Fruit fly (Drosophila melanogaster) whole organism, prepupa: ENCODE measurements around the gene CG14322.

ENCODE experiments used
- Blimp-1 ChIP-seq: fragments of 200-800 bp; sonication (Bioruptor generic); optimal IDR thresholded peaks from 3 replicates; lab custom pipeline; 2017; ENCODE audit warnings: missing biosample characterization, missing genetic modification characterization, mild to moderate bottlenecking, moderate library complexity, missing genetic modification reagents
- CG11294 ChIP-seq: fragments of 200-800 bp; sonication (Bioruptor generic); IDR thresholded peaks from 2 replicates; pipeline ENCODE4 v1.3.6; 2022; ENCODE audit warnings: missing biosample characterization, missing genetic modification characterization
- CG11762 ChIP-seq: fragments of 200-800 bp; sonication (Bioruptor generic); optimal IDR thresholded peaks from 3 replicates; lab custom pipeline; 2016; ENCODE audit warnings: missing biosample characterization, missing genetic modification characterization; ENCODE audit not compliant: insufficient read depth
- CG15336 ChIP-seq: fragments of 200-800 bp; sonication (Bioruptor generic); IDR thresholded peaks from 2 replicates; pipeline ENCODE4 v1.3.6; 2022; ENCODE audit warnings: missing biosample characterization, missing genetic modification characterization
- CG1621 ChIP-seq: fragments of 200-800 bp; sonication (Bioruptor generic); optimal IDR thresholded peaks from 3 replicates; lab custom pipeline; 2018; ENCODE audit warnings: missing biosample characterization, mild to moderate bottlenecking, missing genetic modification characterization
- CG16779 ChIP-seq: fragments of 200-800 bp; sonication (Bioruptor generic); optimal IDR thresholded peaks from 3 replicates; lab custom pipeline; 2017; ENCODE audit warnings: missing biosample characterization, mild to moderate bottlenecking, missing genetic modification characterization
- CG3032 ChIP-seq: fragments of 200-800 bp; optimal IDR thresholded peaks from 2 replicates; lab custom pipeline; 2019; ENCODE audit warnings: missing biosample characterization, mild to moderate bottlenecking, missing genetic modification characterization, moderate library complexity
- CG31627 ChIP-seq: fragments of 200-800 bp; sonication (Bioruptor generic); optimal IDR thresholded peaks from 3 replicates; lab custom pipeline; 2016; ENCODE audit warnings: missing biosample characterization, missing genetic modification characterization
- CG32006 ChIP-seq: fragments of 200-800 bp; sonication (Bioruptor generic); optimal IDR thresholded peaks from 3 replicates; lab custom pipeline; 2017; ENCODE audit warnings: missing biosample characterization, mild to moderate bottlenecking, missing genetic modification characterization
- CG34406 ChIP-seq: fragments of 200-800 bp; sonication (Bioruptor generic); optimal IDR thresholded peaks from 3 replicates; lab custom pipeline; 2016; ENCODE audit warnings: missing biosample characterization, missing genetic modification characterization
- CG3919 ChIP-seq: fragments of 200-800 bp; sonication (Bioruptor generic); optimal IDR thresholded peaks from 3 replicates; lab custom pipeline; 2016; ENCODE audit warnings: missing biosample characterization, missing genetic modification characterization
- CG6163 ChIP-seq: fragments of 200-800 bp; sonication (Bioruptor generic); IDR thresholded peaks from 3 replicates; pipeline ENCODE4 v1.3.6; 2022; ENCODE audit warnings: missing biosample characterization, missing genetic modification characterization
- CG6792 ChIP-seq: fragments of 200-800 bp; sonication (Bioruptor generic); optimal IDR thresholded peaks from 3 replicates; lab custom pipeline; 2016; ENCODE audit warnings: missing biosample characterization, missing genetic modification characterization
- CG6854 ChIP-seq: fragments of 200-800 bp; sonication (Bioruptor generic); optimal IDR thresholded peaks from 2 replicates; lab custom pipeline; 2017; ENCODE audit warnings: missing biosample characterization, mild to moderate bottlenecking, missing genetic modification characterization
- CG7368 ChIP-seq: fragments of 200-800 bp; sonication (Bioruptor generic); optimal IDR thresholded peaks from 3 replicates; lab custom pipeline; 2016; ENCODE audit warnings: missing biosample characterization, missing genetic modification characterization
- CG8119 ChIP-seq: fragments of 200-800 bp; sonication (Bioruptor generic); IDR thresholded peaks from 3 replicates; pipeline ENCODE4 v1.3.6; 2022; ENCODE audit warnings: missing biosample characterization, missing genetic modification characterization
- CG8319 ChIP-seq: fragments of 200-800 bp; sonication (Bioruptor generic); optimal IDR thresholded peaks from 3 replicates; lab custom pipeline; 2016; ENCODE audit warnings: missing biosample characterization, missing genetic modification characterization
- CG8632 ChIP-seq: fragments of 200-800 bp; sonication (Bioruptor generic); optimal IDR thresholded peaks from 3 replicates; lab custom pipeline; 2016; ENCODE audit warnings: missing biosample characterization, missing genetic modification characterization
- CG9139 ChIP-seq: fragments of 200-800 bp; sonication (Bioruptor generic); optimal IDR thresholded peaks from 3 replicates; lab custom pipeline; 2017; ENCODE audit warnings: missing biosample characterization, mild to moderate bottlenecking, missing genetic modification characterization
- Eip75B ChIP-seq: fragments of 200-800 bp; sonication (Bioruptor generic); optimal IDR thresholded peaks from 3 replicates; lab custom pipeline; 2016; ENCODE audit warnings: missing biosample characterization, missing genetic modification characterization
- Eip78C ChIP-seq: fragments of 200-800 bp; sonication (Bioruptor generic); peaks from one replicate; lab custom pipeline; 2016; ENCODE audit warnings: missing biosample characterization, missing genetic modification characterization
- Eip93F ChIP-seq: fragments of 200-800 bp; sonication (Bioruptor generic); optimal IDR thresholded peaks from 2 replicates; lab custom pipeline; 2016; ENCODE audit warnings: missing biosample characterization, mild to moderate bottlenecking, missing genetic modification characterization
- Ets21C ChIP-seq: fragments of 200-800 bp; sonication (Bioruptor generic); optimal IDR thresholded peaks from 3 replicates; lab custom pipeline; 2016; ENCODE audit warnings: missing biosample characterization, missing genetic modification characterization
- Ets96B ChIP-seq: fragments of 200-800 bp; optimal IDR thresholded peaks from 2 replicates; lab custom pipeline; 2019; ENCODE audit warnings: missing biosample characterization, mild to moderate bottlenecking, missing genetic modification characterization, moderate library complexity
- Gug ChIP-seq: fragments of 200-800 bp; sonication (Bioruptor generic); IDR thresholded peaks from 2 replicates; pipeline ENCODE4 v1.3.6; 2022; ENCODE audit warnings: missing biosample characterization, missing genetic modification characterization
- Hr38 ChIP-seq: sonication (Bioruptor generic); optimal IDR thresholded peaks from 2 replicates; lab custom pipeline; 2016; ENCODE audit warnings: missing biosample characterization, missing genetic modification characterization
- Hr39 ChIP-seq: fragments of 200-800 bp; sonication (Bioruptor generic); optimal IDR thresholded peaks from 2 replicates; lab custom pipeline; 2016; ENCODE audit warnings: missing biosample characterization, missing genetic modification characterization
- Hr4 ChIP-seq: fragments of 200-800 bp; sonication (Bioruptor generic); optimal IDR thresholded peaks from 3 replicates; lab custom pipeline; 2016; ENCODE audit warnings: missing biosample characterization, missing genetic modification characterization
- Lpt ChIP-seq: fragments of 200-800 bp; sonication (Bioruptor generic); optimal IDR thresholded peaks from 3 replicates; lab custom pipeline; 2016; ENCODE audit warnings: missing biosample characterization, missing genetic modification characterization
- Met ChIP-seq: fragments of 200-800 bp; sonication (Bioruptor generic); optimal IDR thresholded peaks from 3 replicates; lab custom pipeline; 2016; ENCODE audit warnings: missing biosample characterization, missing genetic modification characterization
- OdsH ChIP-seq: fragments of 200-800 bp; sonication (Bioruptor generic); optimal IDR thresholded peaks from 3 replicates; lab custom pipeline; 2016; ENCODE audit warnings: missing biosample characterization, missing genetic modification characterization
- Smox ChIP-seq: fragments of 200-800 bp; sonication (Bioruptor generic); optimal IDR thresholded peaks from 3 replicates; lab custom pipeline; 2016; ENCODE audit warnings: missing biosample characterization, missing genetic modification characterization
- Sox102F ChIP-seq: fragments of 200-800 bp; sonication (Bioruptor generic); optimal IDR thresholded peaks from 2 replicates; lab custom pipeline; 2016; ENCODE audit warnings: missing biosample characterization, mild to moderate bottlenecking, missing genetic modification characterization
- Sox14 ChIP-seq: fragments of 200-800 bp; sonication (Bioruptor generic); optimal IDR thresholded peaks from 3 replicates; lab custom pipeline; 2016; ENCODE audit warnings: missing biosample characterization, missing genetic modification characterization
- Sox15 ChIP-seq: fragments of 200-800 bp; sonication (Bioruptor generic); optimal IDR thresholded peaks from 3 replicates; lab custom pipeline; 2016; ENCODE audit warnings: missing biosample characterization, missing genetic modification characterization
- achi ChIP-seq: fragments of 200-800 bp; sonication (Bioruptor generic); optimal IDR thresholded peaks from 3 replicates; lab custom pipeline; 2016; ENCODE audit warnings: missing biosample characterization, missing genetic modification characterization
- cyc ChIP-seq: fragments of 200-800 bp; sonication (Bioruptor generic); optimal IDR thresholded peaks from 3 replicates; lab custom pipeline; 2016; ENCODE audit warnings: missing biosample characterization, missing genetic modification characterization
- dac ChIP-seq: fragments of 200-800 bp; sonication (Bioruptor generic); optimal IDR thresholded peaks from 2 replicates; lab custom pipeline; 2017; ENCODE audit warnings: missing biosample characterization, mild to moderate bottlenecking, missing genetic modification characterization
- dsx ChIP-seq: fragments of 200-800 bp; optimal IDR thresholded peaks from 3 replicates; lab custom pipeline; 2019; ENCODE audit warnings: missing biosample characterization, mild to moderate bottlenecking, missing genetic modification characterization, moderate library complexity; ENCODE audit not compliant: poor library complexity, severe bottlenecking
- eg ChIP-seq: fragments of 200-800 bp; sonication (Bioruptor generic); IDR thresholded peaks from 3 replicates; pipeline ENCODE4 v1.3.6; 2022; ENCODE audit warnings: missing biosample characterization, missing genetic modification characterization
- esn ChIP-seq: fragments of 200-800 bp; sonication (Bioruptor generic); optimal IDR thresholded peaks from 2 replicates; lab custom pipeline; 2016; ENCODE audit warnings: missing biosample characterization, mild to moderate bottlenecking, missing genetic modification characterization, moderate library complexity
- fd85E ChIP-seq: fragments of 200-800 bp; sonication (Bioruptor generic); optimal IDR thresholded peaks from 3 replicates; lab custom pipeline; 2016; ENCODE audit warnings: missing biosample characterization, missing genetic modification characterization
- fkh ChIP-seq: fragments of 200-800 bp; sonication (Bioruptor generic); optimal IDR thresholded peaks from 3 replicates; lab custom pipeline; 2017; ENCODE audit warnings: missing biosample characterization, mild to moderate bottlenecking, missing genetic modification characterization, moderate library complexity
- lz ChIP-seq: fragments of 200-800 bp; sonication (Bioruptor generic); optimal IDR thresholded peaks from 3 replicates; lab custom pipeline; 2016; ENCODE audit warnings: missing biosample characterization, missing genetic modification characterization
- net ChIP-seq: fragments of 200-800 bp; sonication (Bioruptor generic); optimal IDR thresholded peaks from 3 replicates; lab custom pipeline; 2016; ENCODE audit warnings: missing biosample characterization, missing genetic modification characterization
- pdm3 ChIP-seq: fragments of 200-800 bp; sonication (Bioruptor generic); optimal IDR thresholded peaks from 3 replicates; lab custom pipeline; 2016; ENCODE audit warnings: missing biosample characterization, missing genetic modification characterization
- salr ChIP-seq, 2 experiments: fragments of 200-800 bp; sonication (Bioruptor generic); optimal IDR thresholded peaks; 3 replicates each; lab custom pipeline; 2016 to 2018; ENCODE audit warnings: missing biosample characterization in 2 of 2, missing genetic modification characterization in 2 of 2, mild to moderate bottlenecking in 1 of 2
- spab ChIP-seq: fragments of 200-800 bp; sonication (Bioruptor generic); optimal IDR thresholded peaks from 2 replicates; lab custom pipeline; 2017; ENCODE audit warnings: missing biosample characterization, mild to moderate bottlenecking, missing genetic modification characterization, missing genetic modification reagents
- svp ChIP-seq: fragments of 200-800 bp; sonication (Bioruptor generic); peaks from one replicate; lab custom pipeline; 2016; ENCODE audit warnings: missing biosample characterization, missing genetic modification characterization
- topi ChIP-seq: fragments of 200-800 bp; sonication (Bioruptor generic); optimal IDR thresholded peaks from 3 replicates; lab custom pipeline; 2016; ENCODE audit warnings: missing biosample characterization, missing genetic modification characterization
- vri ChIP-seq: fragments of 200-800 bp; sonication (Bioruptor generic); optimal IDR thresholded peaks from 3 replicates; lab custom pipeline; 2016; ENCODE audit warnings: missing biosample characterization, mild to moderate bottlenecking, missing genetic modification characterization

CG14322 gene

dm6 chr3R:17703024-17703690 lies 55.7 kb downstream of the CG14322 start:
- peak; percentile 96 for TF ChIP-seq CG31627 (GFP tag; lab: Kevin White, UChicago)
- TF ChIP-seq CG1621 = peak; percentile 78
- peak; percentile 97 for TF ChIP-seq Eip75B (GFP tag; lab: Kevin White, UChicago)
- TF ChIP-seq CG3919 (GFP tag; lab: Kevin White, UChicago) = peak; percentile 98
- TF ChIP-seq CG8119 (GFP tag; lab: Robert Waterston, UW) = peak; percentile 97
- peak; percentile 89 for TF ChIP-seq CG16779 (tag; lab: Kevin White, UChicago)
- TF ChIP-seq CG6792 (GFP tag; lab: Kevin White, UChicago) = peak; percentile 95
- TF ChIP-seq Sox15 (GFP tag; lab: Kevin White, UChicago) = peak; percentile 93
- peak; percentile 94 for TF ChIP-seq CG8632
- peak; percentile 22 for TF ChIP-seq CG6854 (GFP tag; lab: Kevin White, UChicago)
- TF ChIP-seq Sox14 = peak; percentile 97
- peak; percentile 97 for TF ChIP-seq pdm3
- TF ChIP-seq Hr4 (GFP tag; lab: Kevin White, UChicago) = peak; percentile 98
- peak; percentile 87 for TF ChIP-seq CG9139 (GFP tag; lab: Kevin White, UChicago)
- TF ChIP-seq salr (GFP tag; optimal IDR thresholded peaks at IDR 0.05; lab: Kevin White, UChicago) = peak; percentile 78 to 98
- TF ChIP-seq CG8319 = peak; percentile 93
- peak; percentile 40 for TF ChIP-seq Hr38
- peak; percentile 94 for TF ChIP-seq Smox (GFP tag; lab: Kevin White, UChicago)
- TF ChIP-seq Lpt (GFP tag; lab: Kevin White, UChicago) = peak; percentile 90
- peak; percentile 96 for TF ChIP-seq esn (GFP tag; lab: Kevin White, UChicago)
- TF ChIP-seq CG32006 = peak; percentile 98
- TF ChIP-seq Met (GFP tag; lab: Kevin White, UChicago) = peak; percentile 96
- TF ChIP-seq CG11762 (GFP tag; lab: Kevin White, UChicago) = peak; percentile 97
- TF ChIP-seq Hr39 (GFP tag; lab: Kevin White, UChicago) = peak; percentile 96
- TF ChIP-seq net (GFP tag; lab: Kevin White, UChicago) = peak; percentile 97
- TF ChIP-seq Eip78C (GFP tag; lab: Kevin White, UChicago) = peak; percentile 99
- TF ChIP-seq topi (GFP tag; lab: Kevin White, UChicago) = peak; percentile 96
- TF ChIP-seq CG11294 (GFP tag; lab: Robert Waterston, UW) = peak; percentile 94
- peak; percentile 95 for TF ChIP-seq lz (GFP tag; lab: Kevin White, UChicago)
- TF ChIP-seq Ets96B (tag; lab: Kevin White, UChicago) = peak; percentile 93
- TF ChIP-seq CG6163 = peak; percentile 91
- TF ChIP-seq svp (GFP tag; lab: Kevin White, UChicago) = peak; percentile 96
- TF ChIP-seq cyc = peak; percentile 95
- TF ChIP-seq dac = peak; percentile 83
- TF ChIP-seq eg (GFP tag; lab: Robert Waterston, UW) = peak; percentile 94
- peak; percentile 94 for TF ChIP-seq CG34406 (GFP tag; lab: Kevin White, UChicago)
- TF ChIP-seq Blimp-1 (GFP tag; lab: Kevin White, UChicago) = peak; percentile 78
- peak; percentile 94 for TF ChIP-seq Gug (GFP tag; lab: Robert Waterston, UW)
- TF ChIP-seq dsx (GFP tag; lab: Kevin White, UChicago) = peak; percentile 94
- peak; percentile 26 for TF ChIP-seq Eip93F (GFP tag; lab: Kevin White, UChicago)
- peak; percentile 97 for TF ChIP-seq CG15336 (GFP tag; lab: Robert Waterston, UW)
- TF ChIP-seq OdsH (GFP tag; lab: Kevin White, UChicago) = peak; percentile 98
- TF ChIP-seq fd85E (GFP tag; lab: Kevin White, UChicago) = peak; percentile 79
- peak; percentile 91 for TF ChIP-seq Ets21C (GFP tag; lab: Kevin White, UChicago)
- TF ChIP-seq CG3032 = peak; percentile 90
- no peak for TF ChIP-seq fkh (GFP tag; lab: Kevin White, UChicago)
- peak; percentile 67 for TF ChIP-seq vri (GFP tag; lab: Kevin White, UChicago)
- TF ChIP-seq Sox102F = peak; percentile 93
- peak; percentile 94 for TF ChIP-seq spab (GFP tag; lab: Kevin White, UChicago)
- TF ChIP-seq achi = peak; percentile 95
- TF ChIP-seq CG7368 (GFP tag; lab: Kevin White, UChicago) = peak; percentile 95
